Worm (Caenorhabditis elegans): ENCODE data around the gene R107.2.

Gene R107.2

DNA sequence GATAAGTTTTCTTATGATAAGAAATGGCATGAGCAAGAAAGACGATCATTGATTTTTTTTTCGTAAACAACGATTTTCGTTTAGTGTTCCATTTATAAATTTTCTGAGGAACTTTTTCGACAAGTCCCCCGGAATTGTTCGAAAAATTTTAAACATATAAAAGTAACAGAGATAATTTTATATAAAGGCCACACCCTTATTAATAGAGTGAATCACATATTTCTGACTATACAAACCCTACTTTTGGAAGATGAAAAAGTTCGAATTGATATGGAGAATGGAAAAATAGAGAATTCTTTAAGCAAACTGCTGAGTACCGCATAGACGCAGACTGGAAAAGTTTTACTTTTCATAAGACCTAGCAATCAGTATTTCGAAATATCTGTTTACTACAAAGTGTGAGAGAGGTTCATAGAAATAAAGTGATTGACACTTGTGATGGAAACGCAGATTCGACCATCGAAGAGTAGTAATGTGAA is 5.4 kb upstream of the R107.2 start (continued):
- TF ChIP-seq lin-1 (GFP tag; IDR thresholded peaks at IDR 0.05) (peak; percentile 82), ctbp-1 (GFP tag; IDR thresholded peaks at IDR 0.05) (peak; percentile 76), Y48G9A.11 (GFP tag; IDR thresholded peaks at IDR 0.05) (no peak), sdz-12 (GFP tag; optimal IDR thresholded peaks at IDR 0.05) (peak; percentile 86), dmd-6 (GFP tag; IDR thresholded peaks at IDR 0.05) (peak; percentile 63), snpc-1.2 (GFP tag; IDR thresholded peaks at IDR 0.05) (peak; percentile 46; the same call in 1 of the 2 replicates), nhr-77 (tag; optimal IDR thresholded peaks at IDR 0.05) (peak; percentile 75), php-3 (GFP tag; IDR thresholded peaks at IDR 0.05) (peak; percentile 29; the same call in 1 of the 2 replicates), lim-7 (GFP tag; IDR thresholded peaks at IDR 0.05) (peak; percentile 66; the same call in 1 of the 2 replicates), mep-1 (tag; optimal IDR thresholded peaks at IDR 0.05) (peak; percentile 92), F37D6.2 (tag; optimal IDR thresholded peaks at IDR 0.05) (no peak), lin-29 (GFP tag; IDR thresholded peaks at IDR 0.05) (peak; percentile 53; the same call in 1 of the 2 replicates), spr-1 (tag; optimal IDR thresholded peaks at IDR 0.05) (peak; percentile 27), daf-8 (GFP tag; IDR thresholded peaks at IDR 0.05) (no peak), skn-1 (tag; optimal IDR thresholded peaks at IDR 0.05) (no peak), nhr-6 (tag; optimal IDR thresholded peaks at IDR 0.05) (peak; percentile 80), daf-12 (tag; optimal IDR thresholded peaks at IDR 0.05) (no peak), lin-38 (GFP tag; IDR thresholded peaks at IDR 0.05) (peak; percentile 68), ceh-62 (tag; optimal IDR thresholded peaks at IDR 0.05) (no peak), egl-43 (GFP tag; IDR thresholded peaks at IDR 0.05) (peak; percentile 53; the same call in 1 of the 2 replicates), nhr-102 (tag; optimal IDR thresholded peaks at IDR 0.05) (peak; percentile 18), ces-1 (GFP tag; optimal IDR thresholded peaks at IDR 0.05) (no peak), tag-97 (GFP tag; IDR thresholded peaks at IDR 0.05) (peak; percentile 43; the same call in 1 of the 2 replicates), nhr-25 (tag; optimal IDR thresholded peaks at IDR 0.05; ENCODE audit: borderline replicate concordance, insufficient read depth) (peak; percentile 10), mdl-1 (tag; optimal IDR thresholded peaks at IDR 0.05) (peak in 1 of 2 experiments; percentile 56), tra-1 (GFP tag; IDR thresholded peaks at IDR 0.05) (peak; percentile 87), dmd-8 (GFP tag; IDR thresholded peaks at IDR 0.05) (no peak), nhr-11 (tag; optimal IDR thresholded peaks at IDR 0.05) (no peak), zag-1 (tag; optimal IDR thresholded peaks at IDR 0.05) (no peak), zfp-2 (tag; optimal IDR thresholded peaks at IDR 0.05) (no peak), rbr-2 (tag; optimal IDR thresholded peaks at IDR 0.05) (peak; percentile 53), dmd-9 (GFP tag; IDR thresholded peaks at IDR 0.05) (no peak), zip-11 (GFP tag; IDR thresholded peaks at IDR 0.05) (no peak), nhr-10 (tag; optimal IDR thresholded peaks at IDR 0.05) (peak; percentile 31), lin-39 (tag; optimal IDR thresholded peaks at IDR 0.05) (no peak), arid-1 (GFP tag; conservative IDR thresholded peaks at IDR 0.05) (0 out of 2 replicates have a peak, but pooled peaks have one; percentile 57), hmg-1.1 (GFP tag; IDR thresholded peaks at IDR 0.05) (peak; percentile 70), Y105C5A.15 (GFP tag; IDR thresholded peaks at IDR 0.05) (no peak), F49E8.2 (tag; optimal IDR thresholded peaks at IDR 0.05; ENCODE audit: borderline replicate concordance) (no peak), T26A8.4 (GFP tag; IDR thresholded peaks at IDR 0.05) (peak; percentile 89), ztf-11 (tag; optimal IDR thresholded peaks at IDR 0.05) (no peak), hif-1 (tag; optimal IDR thresholded peaks at IDR 0.05) (peak in 1 of 2 experiments; percentile 37), nhr-237 (tag; optimal IDR thresholded peaks at IDR 0.05) (no peak), duxl-1 (tag; optimal IDR thresholded peaks at IDR 0.05; ENCODE audit: poor library complexity) (peak; percentile 17), nhr-111 (GFP tag; optimal IDR thresholded peaks at IDR 0.05) (peak; percentile 58), fos-1 (tag; optimal IDR thresholded peaks at IDR 0.05) (no peak), lin-13 (GFP tag; optimal IDR thresholded peaks at IDR 0.05) (peak; percentile 76), cey-2 (tag; optimal IDR thresholded peaks at IDR 0.05; ENCODE audit: borderline replicate concordance, insufficient read depth) (peak; percentile 41), F10B5.3 (tag; optimal IDR thresholded peaks at IDR 0.05) (no peak), aly-2 (tag; optimal IDR thresholded peaks at IDR 0.05) (no peak), nhr-28 (tag; optimal IDR thresholded peaks at IDR 0.05) (peak; percentile 74)
